Fruit fly (Drosophila melanogaster): ENCODE results near the gene emc.

Gene emc

dm6 chr3L:782937-783336 is 33.7 kb downstream of the emc start (continued):
- no peak for TF ChIP-seq Sox100B (GFP tag; optimal IDR thresholded peaks at IDR 0.05)
- no peak for TF ChIP-seq seq (GFP tag; IDR thresholded peaks at IDR 0.05)
- peak; percentile 18; the same call in 1 of the 2 replicates for TF ChIP-seq CG13287 (GFP tag; IDR thresholded peaks at IDR 0.05; ENCODE audit: partially characterized antibody)
- peak; percentile 16 for TF ChIP-seq CG13296 (GFP tag; optimal IDR thresholded peaks at IDR 0.05)
- no peak for TF ChIP-seq stc (GFP tag; IDR thresholded peaks at IDR 0.05)
- TF ChIP-seq unc-4 (GFP tag; IDR thresholded peaks at IDR 0.05; ENCODE audit: partially characterized antibody): no peak
- no peak for TF ChIP-seq CG11093 (GFP tag; IDR thresholded peaks at IDR 0.05)
- TF ChIP-seq CG3726 (GFP tag; IDR thresholded peaks at IDR 0.05): no peak
- TF ChIP-seq pnt (GFP tag; optimal IDR thresholded peaks at IDR 0.05): no peak
- TF ChIP-seq HLH54F (GFP tag; optimal IDR thresholded peaks at IDR 0.05): no peak
- no peak for TF ChIP-seq Mrtf (GFP tag; IDR thresholded peaks at IDR 0.05)
- no peak for TF ChIP-seq CG3281 (GFP tag; optimal IDR thresholded peaks at IDR 0.05)
- TF ChIP-seq CG3163 (GFP tag; optimal IDR thresholded peaks at IDR 0.05): no peak
- no peak for TF ChIP-seq CG12942 (GFP tag; optimal IDR thresholded peaks at IDR 0.05)
- no peak for TF ChIP-seq repo (GFP tag; optimal IDR thresholded peaks at IDR 0.05)
- peak; percentile 18; the same call in 1 of the 2 replicates for TF ChIP-seq NFAT (GFP tag; IDR thresholded peaks at IDR 0.05)
- peak; percentile 10; the same call in 1 of the 2 replicates for TF ChIP-seq CG32532 (GFP tag; IDR thresholded peaks at IDR 0.05)
- TF ChIP-seq Blimp-1 (GFP tag; optimal IDR thresholded peaks at IDR 0.05): peak; percentile 1
- no peak for TF ChIP-seq Drgx (GFP tag; IDR thresholded peaks at IDR 0.05)
- TF ChIP-seq CG14441 (GFP tag; IDR thresholded peaks at IDR 0.05): 0 out of 2 replicates have a peak, but pooled peaks have one; percentile 23
- no peak for TF ChIP-seq pfk (GFP tag; optimal IDR thresholded peaks at IDR 0.05)
- peak; percentile 11 for TF ChIP-seq CG18599 (GFP tag; optimal IDR thresholded peaks at IDR 0.05)
- TF ChIP-seq CG15269 (tag; optimal IDR thresholded peaks at IDR 0.05): peak; percentile 65
- peak; percentile 91; the same call in 3 of the 4 replicates for TF ChIP-seq chinmo (GFP tag; IDR thresholded peaks at IDR 0.05; ENCODE audit: partially characterized antibody)
- no peak for TF ChIP-seq CG18011 (GFP tag; optimal IDR thresholded peaks at IDR 0.05)
- no peak for TF ChIP-seq Lim3 (GFP tag; IDR thresholded peaks at IDR 0.05)
- no peak for TF ChIP-seq phol (tag; optimal IDR thresholded peaks at IDR 0.05)
- no peak for TF ChIP-seq slp2 (GFP tag; optimal IDR thresholded peaks at IDR 0.05)

DNA sequence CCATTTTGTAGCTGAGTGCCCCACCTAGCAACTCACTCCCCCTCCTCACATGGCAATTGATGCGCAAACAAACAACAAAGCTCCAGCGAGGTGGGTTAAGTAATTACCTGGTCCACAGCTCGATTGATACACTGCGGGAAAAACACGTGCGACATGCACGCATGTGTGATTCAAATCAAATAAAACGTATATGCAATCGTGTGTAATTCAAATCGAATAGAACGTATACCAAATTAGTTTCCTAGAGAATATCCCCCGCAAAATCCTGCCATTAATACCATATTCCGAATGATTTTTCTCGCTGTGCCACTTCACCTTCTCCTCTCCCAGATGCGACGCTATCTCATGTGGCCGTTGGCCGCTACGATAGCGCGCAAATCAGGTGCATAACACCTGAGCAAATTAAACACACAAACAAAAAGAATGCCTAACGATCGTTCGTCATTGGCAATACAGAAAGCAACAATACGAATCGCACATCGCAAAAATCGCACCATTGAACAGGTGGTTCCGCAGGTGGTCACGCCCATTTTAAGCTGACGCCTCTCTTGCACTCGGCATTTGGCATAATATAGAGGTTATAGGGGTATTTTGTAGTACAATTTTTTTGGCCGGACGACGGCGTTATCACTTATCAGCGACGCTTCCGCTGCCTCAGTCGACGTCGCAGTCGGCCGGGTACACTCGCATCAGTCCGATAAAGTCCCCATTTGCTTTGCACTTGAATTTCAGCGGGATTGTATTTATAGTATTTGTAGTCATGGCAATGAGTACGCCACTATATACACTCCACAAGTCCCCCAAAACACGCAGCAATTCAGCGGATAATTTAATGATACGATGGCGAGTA is 35.1 kb downstream of the emc start:
- TF ChIP-seq sc (optimal IDR thresholded peaks at IDR 0.05) (no peak), sc (GFP tag; optimal IDR thresholded peaks at IDR 0.05) (no peak), Antp (GFP tag; optimal IDR thresholded peaks at IDR 0.05) (peak; percentile 84), ATbp (GFP tag; optimal IDR thresholded peaks at IDR 0.05) (peak; percentile 64), CG10321 (GFP tag; IDR thresholded peaks at IDR 0.05) (no peak), sug (tag; optimal IDR thresholded peaks at IDR 0.05) (peak; percentile 59), CG13287 (GFP tag; IDR thresholded peaks at IDR 0.05; ENCODE audit: partially characterized antibody) (no peak), CG10147 (GFP tag; optimal IDR thresholded peaks at IDR 0.05) (peak; percentile 30), crol (GFP tag; IDR thresholded peaks at IDR 0.05) (peak; percentile 53; the same call in 1 of the 2 replicates), Spps (tag; optimal IDR thresholded peaks at IDR 0.05) (no peak), CG7556 (GFP tag; optimal IDR thresholded peaks at IDR 0.05) (peak; percentile 47), H2.0 (GFP tag; IDR thresholded peaks at IDR 0.05) (peak; percentile 81), nom (GFP tag; optimal IDR thresholded peaks at IDR 0.05) (no peak), CG12071 (GFP tag; optimal IDR thresholded peaks at IDR 0.05) (peak; percentile 26), Hr51 (GFP tag; optimal IDR thresholded peaks at IDR 0.05) (peak; percentile 2 to 76), gro (GFP tag; optimal IDR thresholded peaks at IDR 0.05) (no peak), Scr (GFP tag; IDR thresholded peaks at IDR 0.05; ENCODE audit: partially characterized antibody) (no peak), CG16779 (GFP tag; IDR thresholded peaks at IDR 0.05) (no peak), fd96Cb (tag; optimal IDR thresholded peaks at IDR 0.05) (peak; percentile 59), CG15269 (tag; optimal IDR thresholded peaks at IDR 0.05) (peak; percentile 66), CG6175 (GFP tag; IDR thresholded peaks at IDR 0.05) (no peak), CG13123 (GFP tag; optimal IDR thresholded peaks at IDR 0.05) (peak; percentile 36), CoRest (tag; optimal IDR thresholded peaks at IDR 0.05) (peak; percentile 71)
